Fruit fly (Drosophila melanogaster) whole organism, prepupa: ENCODE measurements around the gene Syn.

ENCODE experiments used
- CG10631 ChIP-seq: fragments of 200-800 bp; sonication (Bioruptor generic); optimal IDR thresholded peaks from 2 replicates; lab custom pipeline; 2016; ENCODE audit warnings: missing biosample characterization, missing genetic modification characterization
- CG10669 ChIP-seq: fragments of 200-800 bp; sonication (Bioruptor generic); optimal IDR thresholded peaks from 3 replicates; lab custom pipeline; 2018; ENCODE audit warnings: missing biosample characterization, mild to moderate bottlenecking, missing genetic modification characterization, moderate library complexity
- CG11294 ChIP-seq: fragments of 200-800 bp; sonication (Bioruptor generic); IDR thresholded peaks from 2 replicates; pipeline ENCODE4 v1.3.6; 2022; ENCODE audit warnings: missing biosample characterization, missing genetic modification characterization
- CG11762 ChIP-seq: fragments of 200-800 bp; sonication (Bioruptor generic); optimal IDR thresholded peaks from 3 replicates; lab custom pipeline; 2016; ENCODE audit warnings: missing biosample characterization, missing genetic modification characterization; ENCODE audit not compliant: insufficient read depth
- CG1621 ChIP-seq: fragments of 200-800 bp; sonication (Bioruptor generic); optimal IDR thresholded peaks from 3 replicates; lab custom pipeline; 2018; ENCODE audit warnings: missing biosample characterization, mild to moderate bottlenecking, missing genetic modification characterization
- CG16779 ChIP-seq: fragments of 200-800 bp; sonication (Bioruptor generic); optimal IDR thresholded peaks from 3 replicates; lab custom pipeline; 2017; ENCODE audit warnings: missing biosample characterization, mild to moderate bottlenecking, missing genetic modification characterization
- CG32006 ChIP-seq: fragments of 200-800 bp; sonication (Bioruptor generic); optimal IDR thresholded peaks from 3 replicates; lab custom pipeline; 2017; ENCODE audit warnings: missing biosample characterization, mild to moderate bottlenecking, missing genetic modification characterization
- CG34406 ChIP-seq: fragments of 200-800 bp; sonication (Bioruptor generic); optimal IDR thresholded peaks from 3 replicates; lab custom pipeline; 2016; ENCODE audit warnings: missing biosample characterization, missing genetic modification characterization
- CG3919 ChIP-seq: fragments of 200-800 bp; sonication (Bioruptor generic); optimal IDR thresholded peaks from 3 replicates; lab custom pipeline; 2016; ENCODE audit warnings: missing biosample characterization, missing genetic modification characterization
- CG6163 ChIP-seq: fragments of 200-800 bp; sonication (Bioruptor generic); IDR thresholded peaks from 3 replicates; pipeline ENCODE4 v1.3.6; 2022; ENCODE audit warnings: missing biosample characterization, missing genetic modification characterization
- CG6276 ChIP-seq: fragments of 200-800 bp; sonication (Bioruptor generic); optimal IDR thresholded peaks from 2 replicates; lab custom pipeline; 2017; ENCODE audit warnings: missing biosample characterization, mild to moderate bottlenecking, missing genetic modification characterization
- CG6792 ChIP-seq: fragments of 200-800 bp; sonication (Bioruptor generic); optimal IDR thresholded peaks from 3 replicates; lab custom pipeline; 2016; ENCODE audit warnings: missing biosample characterization, missing genetic modification characterization
- CG6808 ChIP-seq: fragments of 200-800 bp; sonication (Bioruptor generic); optimal IDR thresholded peaks from 3 replicates; lab custom pipeline; 2017; ENCODE audit warnings: missing biosample characterization, missing genetic modification characterization, mild to moderate bottlenecking, moderate library complexity, missing genetic modification reagents
- CG6854 ChIP-seq: fragments of 200-800 bp; sonication (Bioruptor generic); optimal IDR thresholded peaks from 2 replicates; lab custom pipeline; 2017; ENCODE audit warnings: missing biosample characterization, mild to moderate bottlenecking, missing genetic modification characterization
- CG7368 ChIP-seq: fragments of 200-800 bp; sonication (Bioruptor generic); optimal IDR thresholded peaks from 3 replicates; lab custom pipeline; 2016; ENCODE audit warnings: missing biosample characterization, missing genetic modification characterization
- CG8119 ChIP-seq: fragments of 200-800 bp; sonication (Bioruptor generic); IDR thresholded peaks from 3 replicates; pipeline ENCODE4 v1.3.6; 2022; ENCODE audit warnings: missing biosample characterization, missing genetic modification characterization
- CG9139 ChIP-seq: fragments of 200-800 bp; sonication (Bioruptor generic); optimal IDR thresholded peaks from 3 replicates; lab custom pipeline; 2017; ENCODE audit warnings: missing biosample characterization, mild to moderate bottlenecking, missing genetic modification characterization
- Eip75B ChIP-seq: fragments of 200-800 bp; sonication (Bioruptor generic); optimal IDR thresholded peaks from 3 replicates; lab custom pipeline; 2016; ENCODE audit warnings: missing biosample characterization, missing genetic modification characterization
- Eip78C ChIP-seq: fragments of 200-800 bp; sonication (Bioruptor generic); peaks from one replicate; lab custom pipeline; 2016; ENCODE audit warnings: missing biosample characterization, missing genetic modification characterization
- Eip93F ChIP-seq: fragments of 200-800 bp; sonication (Bioruptor generic); optimal IDR thresholded peaks from 2 replicates; lab custom pipeline; 2016; ENCODE audit warnings: missing biosample characterization, mild to moderate bottlenecking, missing genetic modification characterization
- Ets21C ChIP-seq: fragments of 200-800 bp; sonication (Bioruptor generic); optimal IDR thresholded peaks from 3 replicates; lab custom pipeline; 2016; ENCODE audit warnings: missing biosample characterization, missing genetic modification characterization
- Hr4 ChIP-seq: fragments of 200-800 bp; sonication (Bioruptor generic); optimal IDR thresholded peaks from 3 replicates; lab custom pipeline; 2016; ENCODE audit warnings: missing biosample characterization, missing genetic modification characterization
- OdsH ChIP-seq: fragments of 200-800 bp; sonication (Bioruptor generic); optimal IDR thresholded peaks from 3 replicates; lab custom pipeline; 2016; ENCODE audit warnings: missing biosample characterization, missing genetic modification characterization
- Smox ChIP-seq: fragments of 200-800 bp; sonication (Bioruptor generic); optimal IDR thresholded peaks from 3 replicates; lab custom pipeline; 2016; ENCODE audit warnings: missing biosample characterization, missing genetic modification characterization
- Sox102F ChIP-seq: fragments of 200-800 bp; sonication (Bioruptor generic); optimal IDR thresholded peaks from 2 replicates; lab custom pipeline; 2016; ENCODE audit warnings: missing biosample characterization, mild to moderate bottlenecking, missing genetic modification characterization
- Sox14 ChIP-seq: fragments of 200-800 bp; sonication (Bioruptor generic); optimal IDR thresholded peaks from 3 replicates; lab custom pipeline; 2016; ENCODE audit warnings: missing biosample characterization, missing genetic modification characterization
- Sox15 ChIP-seq: fragments of 200-800 bp; sonication (Bioruptor generic); optimal IDR thresholded peaks from 3 replicates; lab custom pipeline; 2016; ENCODE audit warnings: missing biosample characterization, missing genetic modification characterization
- achi ChIP-seq: fragments of 200-800 bp; sonication (Bioruptor generic); optimal IDR thresholded peaks from 3 replicates; lab custom pipeline; 2016; ENCODE audit warnings: missing biosample characterization, missing genetic modification characterization
- acj6 ChIP-seq: fragments of 200-800 bp; sonication (Bioruptor generic); optimal IDR thresholded peaks from 3 replicates; lab custom pipeline; 2016; ENCODE audit warnings: missing biosample characterization, missing genetic modification characterization
- cyc ChIP-seq: fragments of 200-800 bp; sonication (Bioruptor generic); optimal IDR thresholded peaks from 3 replicates; lab custom pipeline; 2016; ENCODE audit warnings: missing biosample characterization, missing genetic modification characterization
- dac ChIP-seq: fragments of 200-800 bp; sonication (Bioruptor generic); optimal IDR thresholded peaks from 2 replicates; lab custom pipeline; 2017; ENCODE audit warnings: missing biosample characterization, mild to moderate bottlenecking, missing genetic modification characterization
- eg ChIP-seq: fragments of 200-800 bp; sonication (Bioruptor generic); IDR thresholded peaks from 3 replicates; pipeline ENCODE4 v1.3.6; 2022; ENCODE audit warnings: missing biosample characterization, missing genetic modification characterization
- esn ChIP-seq: fragments of 200-800 bp; sonication (Bioruptor generic); optimal IDR thresholded peaks from 2 replicates; lab custom pipeline; 2016; ENCODE audit warnings: missing biosample characterization, mild to moderate bottlenecking, missing genetic modification characterization, moderate library complexity
- fd85E ChIP-seq: fragments of 200-800 bp; sonication (Bioruptor generic); optimal IDR thresholded peaks from 3 replicates; lab custom pipeline; 2016; ENCODE audit warnings: missing biosample characterization, missing genetic modification characterization
- fkh ChIP-seq: fragments of 200-800 bp; sonication (Bioruptor generic); optimal IDR thresholded peaks from 3 replicates; lab custom pipeline; 2017; ENCODE audit warnings: missing biosample characterization, mild to moderate bottlenecking, missing genetic modification characterization, moderate library complexity
- lz ChIP-seq: fragments of 200-800 bp; sonication (Bioruptor generic); optimal IDR thresholded peaks from 3 replicates; lab custom pipeline; 2016; ENCODE audit warnings: missing biosample characterization, missing genetic modification characterization
- pdm3 ChIP-seq: fragments of 200-800 bp; sonication (Bioruptor generic); optimal IDR thresholded peaks from 3 replicates; lab custom pipeline; 2016; ENCODE audit warnings: missing biosample characterization, missing genetic modification characterization
- salr ChIP-seq, 2 experiments: fragments of 200-800 bp; sonication (Bioruptor generic); optimal IDR thresholded peaks; 3 replicates each; lab custom pipeline; 2016 to 2018; ENCODE audit warnings: missing biosample characterization in 2 of 2, missing genetic modification characterization in 2 of 2, mild to moderate bottlenecking in 1 of 2
- ss ChIP-seq, 2 experiments: fragments of 200-800 bp; sonication (Bioruptor generic); optimal IDR thresholded peaks; 2 replicates in 1 of 2; 3 replicates in 1 of 2; lab custom pipeline; 2017 to 2018; ENCODE audit warnings: mild to moderate bottlenecking in 2 of 2, missing biosample characterization in 2 of 2, missing genetic modification characterization in 2 of 2, moderate library complexity in 1 of 2
- svp ChIP-seq: fragments of 200-800 bp; sonication (Bioruptor generic); peaks from one replicate; lab custom pipeline; 2016; ENCODE audit warnings: missing biosample characterization, missing genetic modification characterization
- vri ChIP-seq: fragments of 200-800 bp; sonication (Bioruptor generic); optimal IDR thresholded peaks from 3 replicates; lab custom pipeline; 2016; ENCODE audit warnings: missing biosample characterization, mild to moderate bottlenecking, missing genetic modification characterization

Syn gene

DNA sequence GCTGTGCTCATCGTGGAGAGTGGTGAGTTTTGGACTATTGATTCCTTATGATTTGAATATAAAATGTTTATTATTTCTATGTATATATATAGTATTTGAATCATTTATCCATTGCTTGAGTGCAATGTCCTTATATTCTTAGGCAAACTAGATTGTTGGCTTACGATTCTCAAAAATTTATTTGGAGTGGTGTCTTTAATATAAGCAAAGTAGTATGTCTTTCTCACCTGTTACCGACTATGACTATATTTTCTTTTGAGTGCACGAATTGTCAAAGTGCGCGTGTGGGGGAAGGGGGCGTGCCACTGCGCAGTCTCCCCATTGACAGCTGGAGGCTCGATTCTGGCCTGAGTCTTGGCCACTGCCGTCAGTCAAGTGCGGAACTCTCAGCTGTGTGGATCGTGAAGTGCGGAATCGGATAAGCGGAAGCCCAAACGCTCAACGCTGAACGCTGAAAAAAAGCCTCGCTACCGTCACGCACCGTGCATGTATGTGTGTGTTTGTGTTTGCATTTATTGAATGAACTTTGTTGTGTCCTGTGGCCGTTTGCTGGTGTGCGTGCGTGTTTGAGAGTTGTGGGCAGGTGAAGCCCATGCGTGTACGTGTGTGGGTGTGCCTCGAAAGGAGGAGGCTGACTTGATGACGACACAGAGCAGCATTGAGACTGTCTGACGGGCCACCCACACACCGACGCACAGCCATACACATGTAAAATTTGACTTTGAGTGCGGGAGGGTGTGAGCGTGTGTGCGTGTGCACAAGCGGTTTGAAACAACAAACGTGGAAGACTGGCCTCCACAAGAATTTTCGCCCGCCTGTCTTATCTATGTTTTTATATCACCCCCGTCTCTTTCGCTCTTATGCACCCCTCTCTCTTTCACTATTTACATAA, 35.9 kb downstream of the Syn start:
- TF ChIP-seq CG10669 (GFP tag; lab: Kevin White, UChicago) = no peak
- no peak for TF ChIP-seq Ets21C (GFP tag; lab: Kevin White, UChicago)
- TF ChIP-seq CG7368 (GFP tag; lab: Kevin White, UChicago) = no peak
- TF ChIP-seq acj6 (GFP tag; lab: Kevin White, UChicago) = no peak
- no peak for TF ChIP-seq Sox102F (GFP tag; lab: Kevin White, UChicago)
- TF ChIP-seq achi = peak; percentile 60
- TF ChIP-seq Smox (GFP tag; lab: Kevin White, UChicago) = no peak
- peak; percentile 20 for TF ChIP-seq svp (GFP tag; lab: Kevin White, UChicago)
- TF ChIP-seq CG6854 = no peak
- TF ChIP-seq CG6808 (GFP tag; lab: Kevin White, UChicago) = no peak
- no peak for TF ChIP-seq CG34406 (GFP tag; lab: Kevin White, UChicago)
- TF ChIP-seq CG3919 (GFP tag; lab: Kevin White, UChicago) = no peak
- TF ChIP-seq pdm3 (GFP tag; lab: Kevin White, UChicago) = no peak
- TF ChIP-seq, all 60 proteins: peak for 2

DNA sequence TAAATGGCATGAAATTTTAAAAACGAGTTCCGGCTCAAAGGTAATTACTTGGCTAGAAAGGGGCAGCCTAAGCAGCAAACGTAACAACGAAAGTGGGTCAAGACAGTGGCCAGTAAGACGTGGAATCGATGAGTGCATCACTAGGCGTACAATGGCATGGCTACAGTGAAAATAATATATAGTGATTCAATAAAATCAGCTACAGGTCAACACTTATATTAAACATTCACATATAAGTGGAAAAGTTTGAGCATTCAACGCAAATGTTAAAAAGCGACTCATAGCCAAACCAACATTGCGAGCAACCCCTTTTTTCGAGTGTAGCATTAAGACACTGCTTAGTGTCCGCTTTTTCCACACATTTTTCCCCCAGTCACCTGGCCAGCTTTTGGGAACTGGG, 37.5 kb downstream of the Syn start:
- TF ChIP-seq ss (GFP tag; optimal IDR thresholded peaks at IDR 0.05; lab: Kevin White, UChicago) (no peak), CG6163 (0 out of 3 replicates have a peak, but pooled peaks have one; percentile 21), CG32006 (peak; percentile 25)

dm6 chr3R:10251218-10251617, 60.7 kb downstream of the Syn start, which contains the start of gene CG3999:
Gene CG3999 (plus strand): TSS chr3R:10251518.
- TF ChIP-seq eg (no peak), Eip75B (no peak), fd85E (GFP tag; lab: Kevin White, UChicago) (no peak), CG6792 (GFP tag; lab: Kevin White, UChicago) (no peak), CG6276 (GFP tag; lab: Kevin White, UChicago) (no peak), Eip78C (GFP tag; lab: Kevin White, UChicago) (no peak), vri (GFP tag; lab: Kevin White, UChicago) (no peak), pdm3 (GFP tag; lab: Kevin White, UChicago) (no peak), Sox15 (no peak), Sox14 (GFP tag; lab: Kevin White, UChicago) (no peak), ss (GFP tag; optimal IDR thresholded peaks at IDR 0.05; lab: Kevin White, UChicago) (no peak), Eip93F (no peak), dac (GFP tag; lab: Kevin White, UChicago) (no peak), achi (no peak), esn (GFP tag; lab: Kevin White, UChicago) (no peak), fkh (no peak)
- TF ChIP-seq, all 60 proteins: peak for 0

DNA sequence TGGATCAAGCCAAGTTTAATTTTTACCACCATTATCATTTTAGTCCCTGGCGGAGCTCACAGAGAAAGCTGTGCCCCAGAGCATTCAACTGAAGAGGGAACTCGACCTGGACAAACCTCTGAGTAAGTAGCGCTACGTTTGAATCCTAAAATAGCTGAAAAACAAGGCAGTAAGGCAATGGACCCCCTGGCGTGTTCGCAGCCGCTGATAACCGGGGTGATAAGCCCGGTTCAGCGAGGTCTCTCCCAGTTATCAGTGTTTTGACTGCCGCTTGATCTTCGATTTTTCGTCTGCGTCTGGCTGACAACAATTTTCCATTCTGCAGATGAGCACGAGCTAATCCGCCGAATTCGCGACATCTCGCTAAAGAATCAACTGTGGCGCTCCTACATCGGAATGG, 61.4 kb downstream of the Syn start:
- TF ChIP-seq ss (GFP tag; optimal IDR thresholded peaks at IDR 0.05; lab: Kevin White, UChicago) (no peak), svp (GFP tag; lab: Kevin White, UChicago) (peak; percentile 96)

DNA sequence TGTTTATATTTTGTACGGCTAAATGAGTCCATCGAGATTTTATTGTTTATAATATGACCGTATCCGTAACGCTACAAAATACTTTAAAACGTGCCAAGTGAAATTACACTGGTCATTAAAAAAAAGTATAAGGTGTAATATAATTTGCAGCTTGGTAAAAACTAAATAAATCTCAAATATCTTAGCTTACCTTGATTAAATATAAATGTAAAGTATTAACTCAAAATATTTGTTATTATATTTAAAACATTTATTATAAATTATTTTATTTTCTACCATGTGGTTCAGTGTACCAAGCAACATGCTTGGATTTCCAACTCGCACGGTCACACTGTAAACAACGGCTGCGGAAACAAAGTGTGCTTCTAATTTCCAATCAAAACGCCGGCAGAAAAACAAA, 71.3 kb downstream of the Syn start, which contains the start of the genes Sirt6 and pont:
Gene Sirt6 (minus strand): TSS at position 50 of the 400 bp plus-strand sequence.
Gene pont (plus strand): TSS at position 324 of the 400 bp plus-strand sequence.
- TF ChIP-seq lz (GFP tag; lab: Kevin White, UChicago) (peak; percentile 82), CG8119 (GFP tag; lab: Robert Waterston, UW) (no peak), CG6163 (no peak), cyc (GFP tag; lab: Kevin White, UChicago) (peak; percentile 87), pdm3 (GFP tag; lab: Kevin White, UChicago) (peak; percentile 85), Sox102F (GFP tag; lab: Kevin White, UChicago) (peak; percentile 79), CG1621 (tag; lab: Kevin White, UChicago) (peak; percentile 79), svp (GFP tag; lab: Kevin White, UChicago) (peak; percentile 94), CG11294 (GFP tag; lab: Robert Waterston, UW) (no peak), salr (GFP tag; optimal IDR thresholded peaks at IDR 0.05; lab: Kevin White, UChicago) (peak; percentile 74 to 88), CG16779 (tag; lab: Kevin White, UChicago) (peak; percentile 83), Ets21C (GFP tag; lab: Kevin White, UChicago) (peak; percentile 67), Hr4 (GFP tag; lab: Kevin White, UChicago) (peak; percentile 87), OdsH (GFP tag; lab: Kevin White, UChicago) (peak; percentile 95), CG9139 (peak; percentile 77), ss (GFP tag; optimal IDR thresholded peaks at IDR 0.05; lab: Kevin White, UChicago) (peak; percentile 80 to 88), CG3919 (GFP tag; lab: Kevin White, UChicago) (peak; percentile 92), vri (GFP tag; lab: Kevin White, UChicago) (no peak), CG6808 (GFP tag; lab: Kevin White, UChicago) (peak; percentile 79), Eip78C (GFP tag; lab: Kevin White, UChicago) (peak; percentile 97), CG11762 (GFP tag; lab: Kevin White, UChicago) (peak; percentile 84), CG10631 (GFP tag; lab: Kevin White, UChicago) (peak; percentile 96)
